Worm (Caenorhabditis elegans): ENCODE results near the gene srh-293.

The srh-293 gene

ce11 chrV:15872273-15872672 lies 6.3 kb downstream of the srh-293 start, which contains the start of gene str-56:
TSS of gene str-56 (plus strand) at chrV:15872573.
- TF ChIP-seq unc-62 (GFP tag; optimal IDR thresholded peaks at IDR 0.05) = no peak

- TF ChIP-seq unc-62 (GFP tag; optimal IDR thresholded peaks at IDR 0.05) = no peak
These were observed 7.8 kb downstream of the srh-293 start for ce11 chrV:15873762-15874161.

ce11 chrV:15876308-15876707 lies 10.4 kb downstream of the srh-293 start, which contains the start of gene nhr-102:
TSS of gene nhr-102 (minus strand) at chrV:15876408.
- TF ChIP-seq unc-62 (GFP tag; optimal IDR thresholded peaks at IDR 0.05) = no peak

- TF ChIP-seq unc-62 (GFP tag; optimal IDR thresholded peaks at IDR 0.05) = no peak
These were observed 13.6 kb downstream of the srh-293 start, which contains the start of gene nhr-84 for ce11 chrV:15879508-15879907. TSS of gene nhr-84 (minus strand) at chrV:15879608.

ce11 chrV:15880033-15880432 lies 14.1 kb downstream of the srh-293 start:
- no peak for TF ChIP-seq unc-62 (GFP tag; optimal IDR thresholded peaks at IDR 0.05)

- no peak for TF ChIP-seq unc-62 (GFP tag; optimal IDR thresholded peaks at IDR 0.05)
These were observed 14.8 kb downstream of the srh-293 start for ce11 chrV:15880705-15881104.

ce11 chrV:15884698-15885097 lies 18.8 kb downstream of the srh-293 start, which contains the start of gene oac-42:
TSS of gene oac-42 (minus strand) at chrV:15884798.
- TF ChIP-seq unc-62 (GFP tag; optimal IDR thresholded peaks at IDR 0.05) = no peak

ce11 chrV:15885967-15886366 lies 20.0 kb downstream of the srh-293 start, which contains the start of gene T06C12.9:
TSS of gene T06C12.9 (minus strand) at chrV:15886067.
- no peak for TF ChIP-seq unc-62 (GFP tag; optimal IDR thresholded peaks at IDR 0.05)

ce11 chrV:15887708-15888295 lies 21.9 kb downstream of the srh-293 start:
- TF ChIP-seq unc-62 (GFP tag; optimal IDR thresholded peaks at IDR 0.05) = no peak

ce11 chrV:15888751-15889150 lies 22.8 kb downstream of the srh-293 start, which contains the start of gene cgt-1:
TSS of gene cgt-1 (minus strand) at chrV:15888851.
- TF ChIP-seq unc-62 (GFP tag; optimal IDR thresholded peaks at IDR 0.05) = no peak

ce11 chrV:15890115-15890514 lies 24.2 kb downstream of the srh-293 start:
- TF ChIP-seq unc-62 (GFP tag; optimal IDR thresholded peaks at IDR 0.05) = no peak

ce11 chrV:15891279-15891678 lies 25.3 kb downstream of the srh-293 start:
- no peak for TF ChIP-seq unc-62 (GFP tag; optimal IDR thresholded peaks at IDR 0.05)

ce11 chrV:15891761-15892160 lies 25.8 kb downstream of the srh-293 start, which contains the start of gene T06C12.12:
TSS of gene T06C12.12 (plus strand) at chrV:15892061.
- TF ChIP-seq unc-62 (GFP tag; optimal IDR thresholded peaks at IDR 0.05) = no peak

- no peak for TF ChIP-seq unc-62 (GFP tag; optimal IDR thresholded peaks at IDR 0.05)
These were observed 26.8 kb downstream of the srh-293 start, which contains the start of gene T06C12.11 for ce11 chrV:15892696-15893095. TSS of gene T06C12.11 (plus strand) at chrV:15892996.

ce11 chrV:15896671-15897070 lies 30.7 kb downstream of the srh-293 start, which contains the start of gene nhr-213:
TSS of gene nhr-213 (minus strand) at chrV:15896771.
- TF ChIP-seq unc-62 (GFP tag; optimal IDR thresholded peaks at IDR 0.05) = no peak

- no peak for TF ChIP-seq unc-62 (GFP tag; optimal IDR thresholded peaks at IDR 0.05)
These were observed 31.8 kb downstream of the srh-293 start, which contains the start of gene str-60 for ce11 chrV:15897696-15898095. TSS of gene str-60 (plus strand) at chrV:15897996.

ce11 chrV:15899696-15900095 lies 33.8 kb downstream of the srh-293 start, which contains the start of gene T06C12.14:
TSS of gene T06C12.14 (plus strand) at chrV:15899996.
- no peak for TF ChIP-seq unc-62 (GFP tag; optimal IDR thresholded peaks at IDR 0.05)

Measured in whole organism, dauer.